Worm (Caenorhabditis elegans): ENCODE results near the gene F44D12.10.

ce11 chrIV:10075034-10075510 is 38.2 kb upstream of the F44D12.10 start, which contains the start of the genes ttbk-4 and W01B6.4:
- TF ChIP-seq blmp-1 (tag; optimal IDR thresholded peaks at IDR 0.05) (no peak), nhr-237 (tag; optimal IDR thresholded peaks at IDR 0.05) (no peak), nhr-28 (tag; optimal IDR thresholded peaks at IDR 0.05) (no peak), ztf-11 (tag; optimal IDR thresholded peaks at IDR 0.05) (no peak), snpc-4 (tag; optimal IDR thresholded peaks at IDR 0.05) (no peak), unc-120 (tag; optimal IDR thresholded peaks at IDR 0.05; ENCODE audit: poor library complexity, severe bottlenecking) (no peak), lsy-2 (tag; optimal IDR thresholded peaks at IDR 0.05) (no peak), nhr-76 (tag; optimal IDR thresholded peaks at IDR 0.05) (no peak), unc-62 (GFP tag; optimal IDR thresholded peaks at IDR 0.05) (no peak)

All from whole organism, mixed stage, embryonic.